Worm (Caenorhabditis elegans) whole organism, L4 larva: ENCODE measurements around the gene ugt-62.
A peak's percentile ranks its signal among the peaks of the same experiment; 100 is the strongest.

ENCODE experiments used
- F37D6.2 ChIP-seq: sonication (generic microtip); optimal IDR thresholded peaks from 2 replicates; lab custom pipeline; 2016; ENCODE audit warnings: mild to moderate bottlenecking, missing genetic modification characterization, missing compliant biosample characterization
- F49E8.2 ChIP-seq: sonication (generic microtip); optimal IDR thresholded peaks from 2 replicates; lab custom pipeline; 2016; ENCODE audit warnings: missing compliant biosample characterization, mild to moderate bottlenecking, missing genetic modification characterization, borderline replicate concordance
- R02D3.7 ChIP-seq: fragments of 150-350 bp; sonication (generic microtip); optimal IDR thresholded peaks from 3 replicates; lab custom pipeline; 2014; ENCODE audit warnings: missing biosample characterization, missing genetic modification characterization
- T20F7.1 ChIP-seq: fragments of 200-800 bp; sonication (Bioruptor generic); optimal IDR thresholded peaks from 2 replicates; lab custom pipeline; 2018; ENCODE audit warnings: mild to moderate bottlenecking, missing genetic modification characterization, missing compliant biosample characterization
- T26A8.4 ChIP-seq: fragments of 200-800 bp; sonication (Bioruptor generic); IDR thresholded peaks from 2 replicates; pipeline ENCODE4 v1.3.6; 2022; ENCODE audit warnings: missing genetic modification characterization, missing compliant biosample characterization
- Y75B8A.6 ChIP-seq: fragments of 200-800 bp; sonication (Bioruptor generic); IDR thresholded peaks from 2 replicates; pipeline ENCODE4 v1.3.6; 2022; ENCODE audit warnings: missing genetic modification reagents, missing genetic modification characterization, missing compliant biosample characterization
- aha-1 ChIP-seq: fragments of 150-350 bp; peaks from one replicate; lab custom pipeline; 2014; ENCODE audit warnings: missing biosample characterization, missing genetic modification characterization
- aly-2 ChIP-seq: sonication (generic microtip); optimal IDR thresholded peaks from 2 replicates; lab custom pipeline; 2018; ENCODE audit warnings: missing biosample characterization, missing genetic modification characterization
- arid-1 ChIP-seq: fragments of 200-800 bp; sonication (Bioruptor generic); conservative IDR thresholded peaks from 2 replicates; pipeline ENCODE4 v1.3.6; 2022; ENCODE audit warnings: missing genetic modification reagents, missing genetic modification characterization, missing compliant biosample characterization
- ceh-62 ChIP-seq: sonication (generic microtip); optimal IDR thresholded peaks from 2 replicates; lab custom pipeline; 2017; ENCODE audit warnings: missing biosample characterization, missing genetic modification characterization
- cey-2 ChIP-seq: sonication (generic microtip); optimal IDR thresholded peaks from 3 replicates; lab custom pipeline; 2017; ENCODE audit warnings: missing genetic modification characterization, mild to moderate bottlenecking, missing compliant biosample characterization, antibody characterized with exemption, borderline replicate concordance; ENCODE audit not compliant: insufficient read depth
- daf-19 ChIP-seq: fragments of 200-800 bp; sonication (Bioruptor generic); conservative IDR thresholded peaks from 2 replicates; pipeline ENCODE4 v1.3.6; 2022; ENCODE audit warnings: missing genetic modification characterization, missing compliant biosample characterization
- dmd-6 ChIP-seq: fragments of 200-800 bp; sonication (Bioruptor generic); IDR thresholded peaks from 2 replicates; pipeline ENCODE4 v1.3.6; 2022; ENCODE audit warnings: missing genetic modification reagents, missing genetic modification characterization, missing compliant biosample characterization
- dpl-1 ChIP-seq: fragments of 150-350 bp; optimal IDR thresholded peaks from 2 replicates; lab custom pipeline; 2014; ENCODE audit warnings: missing biosample characterization, missing genetic modification reagents, missing genetic modification characterization
- dve-1 ChIP-seq: sonication (generic microtip); optimal IDR thresholded peaks from 2 replicates; lab custom pipeline; 2017; ENCODE audit warnings: antibody characterized with exemption, mild to moderate bottlenecking, missing genetic modification characterization, missing compliant biosample characterization; ENCODE audit not compliant: insufficient read depth
- gei-8 ChIP-seq: fragments of 200-800 bp; sonication (Bioruptor generic); optimal IDR thresholded peaks from 2 replicates; lab custom pipeline; 2018; ENCODE audit warnings: mild to moderate bottlenecking, missing genetic modification characterization, missing compliant biosample characterization
- hif-1 ChIP-seq, 2 experiments: sonication (generic microtip); optimal IDR thresholded peaks; 2 replicates each; lab custom pipeline; 2016 to 2017; ENCODE audit warnings: missing compliant biosample characterization in 2 of 2, missing genetic modification characterization in 2 of 2, missing genetic modification reagents in 2 of 2, missing genotype in 2 of 2, mild to moderate bottlenecking in 1 of 2
- hlh-11 ChIP-seq: fragments of 200-800 bp; sonication (Bioruptor generic); optimal IDR thresholded peaks from 2 replicates; lab custom pipeline; 2018; ENCODE audit warnings: mild to moderate bottlenecking, missing genetic modification characterization, missing compliant biosample characterization
- hlh-30 ChIP-seq: sonication (generic microtip); optimal IDR thresholded peaks from 2 replicates; lab custom pipeline; 2017; ENCODE audit warnings: antibody characterized with exemption, mild to moderate bottlenecking, missing genetic modification characterization, missing compliant biosample characterization; ENCODE audit not compliant: insufficient read depth
- hmg-1.1 ChIP-seq: fragments of 200-800 bp; sonication (Bioruptor generic); IDR thresholded peaks from 2 replicates; pipeline ENCODE4 v1.3.6; 2022; ENCODE audit warnings: missing genetic modification reagents, missing genetic modification characterization, missing compliant biosample characterization
- lim-7 ChIP-seq: fragments of 200-800 bp; sonication (Bioruptor generic); IDR thresholded peaks from 2 replicates; pipeline ENCODE4 v1.3.6; 2022; ENCODE audit warnings: missing genetic modification characterization, missing compliant biosample characterization
- lin-13 ChIP-seq: fragments of 150-350 bp; optimal IDR thresholded peaks from 2 replicates; lab custom pipeline; 2014; ENCODE audit warnings: missing biosample characterization, missing genetic modification reagents, missing genetic modification characterization
- lin-15B ChIP-seq: fragments of 150-350 bp; sonication (generic microtip); optimal IDR thresholded peaks from 3 replicates; lab custom pipeline; 2014; ENCODE audit warnings: missing biosample characterization, missing genetic modification characterization
- lin-38 ChIP-seq: fragments of 200-800 bp; sonication (Bioruptor generic); IDR thresholded peaks from 2 replicates; pipeline ENCODE4 v1.3.6; 2022; ENCODE audit warnings: missing genetic modification reagents, missing genetic modification characterization, missing compliant biosample characterization
- lin-39 ChIP-seq: fragments of 150-350 bp; optimal IDR thresholded peaks from 2 replicates; lab custom pipeline; 2014; ENCODE audit warnings: missing biosample characterization, missing genetic modification reagents, missing genetic modification characterization
- lsy-2 ChIP-seq, 2 experiments: fragments of 150-350 bp in 1 of 2; sonication (generic microtip) in 1 of 2; optimal IDR thresholded peaks; 2 replicates each; lab custom pipeline; 2014 to 2017; ENCODE audit warnings: missing biosample characterization in 2 of 2, missing genetic modification characterization in 2 of 2
- madf-5 ChIP-seq, 2 experiments: fragments of 200-800 bp; sonication (Bioruptor generic); IDR thresholded peaks; 2 replicates each; pipeline ENCODE4 v1.3.6; 2022; ENCODE audit warnings: missing compliant biosample characterization in 2 of 2, missing genetic modification characterization in 2 of 2
- madf-9 ChIP-seq: fragments of 200-800 bp; sonication (Bioruptor generic); conservative IDR thresholded peaks from 2 replicates; pipeline ENCODE4 v1.3.6; 2022; ENCODE audit warnings: missing genetic modification reagents, missing genetic modification characterization, missing compliant biosample characterization
- mdl-1 ChIP-seq, 2 experiments: fragments of 150-350 bp in 1 of 2; sonication (generic microtip) in 1 of 2; optimal IDR thresholded peaks; 2 replicates each; lab custom pipeline; 2014 to 2017; ENCODE audit warnings: missing biosample characterization in 2 of 2, missing genetic modification characterization in 2 of 2
- mep-1 ChIP-seq: fragments of 150-350 bp; sonication (generic microtip); optimal IDR thresholded peaks from 3 replicates; lab custom pipeline; 2014; ENCODE audit warnings: missing biosample characterization, missing genetic modification characterization
- mes-2 ChIP-seq: sonication (generic microtip); optimal IDR thresholded peaks from 2 replicates; lab custom pipeline; 2016; ENCODE audit warnings: missing genotype, mild to moderate bottlenecking, missing genetic modification characterization, missing compliant biosample characterization; ENCODE audit not compliant: poor library complexity, severe bottlenecking
- nhr-10 ChIP-seq: fragments of 150-350 bp; optimal IDR thresholded peaks from 2 replicates; lab custom pipeline; 2014; ENCODE audit warnings: missing biosample characterization, missing genetic modification characterization
- nhr-11 ChIP-seq: fragments of 150-350 bp; optimal IDR thresholded peaks from 2 replicates; lab custom pipeline; 2014; ENCODE audit warnings: missing biosample characterization, missing genetic modification characterization
- nhr-237 ChIP-seq: sonication (generic microtip); optimal IDR thresholded peaks from 2 replicates; lab custom pipeline; 2017; ENCODE audit warnings: missing biosample characterization, missing genetic modification characterization
- nhr-28 ChIP-seq: fragments of 150-350 bp; optimal IDR thresholded peaks from 2 replicates; lab custom pipeline; 2014; ENCODE audit warnings: missing biosample characterization, missing genetic modification characterization
- nhr-41 ChIP-seq: fragments of 200-800 bp; sonication (Bioruptor generic); IDR thresholded peaks from 2 replicates; pipeline ENCODE4 v1.3.6; 2022; ENCODE audit warnings: missing genetic modification reagents, missing genetic modification characterization, missing compliant biosample characterization
- nhr-42 ChIP-seq: fragments of 200-800 bp; sonication (Bioruptor generic); IDR thresholded peaks from 2 replicates; pipeline ENCODE4 v1.3.6; 2022; ENCODE audit warnings: missing genetic modification characterization, missing compliant biosample characterization
- nhr-6 ChIP-seq: fragments of 150-350 bp; optimal IDR thresholded peaks from 2 replicates; lab custom pipeline; 2014; ENCODE audit warnings: missing biosample characterization, missing genetic modification characterization
- nhr-77 ChIP-seq: fragments of 150-350 bp; optimal IDR thresholded peaks from 2 replicates; lab custom pipeline; 2014; ENCODE audit warnings: missing biosample characterization, missing genetic modification characterization
- pha-4 ChIP-seq, 2 experiments: fragments of 150-350 bp in 1 of 2; fragments of 200-800 bp in 1 of 2; sonication (Bioruptor generic) in 1 of 2; IDR thresholded peaks in 1 of 2; optimal IDR thresholded peaks in 1 of 2; 2 replicates each; pipeline versions ENCODE4 v1.3.6 to Lab custom; 2014 to 2022; ENCODE audit warnings: missing genetic modification characterization in 2 of 2, missing genetic modification reagents in 2 of 2, missing biosample characterization in 1 of 2, missing compliant biosample characterization in 1 of 2
- rbr-2 ChIP-seq: sonication (generic microtip); optimal IDR thresholded peaks from 2 replicates; lab custom pipeline; 2016; ENCODE audit warnings: missing genotype, missing genetic modification characterization, missing compliant biosample characterization
- snpc-1.2 ChIP-seq: fragments of 200-800 bp; sonication (Bioruptor generic); IDR thresholded peaks from 2 replicates; pipeline ENCODE4 v1.3.6; 2022; ENCODE audit warnings: missing genetic modification reagents, missing genetic modification characterization, missing compliant biosample characterization
- spr-3 ChIP-seq: fragments of 200-800 bp; sonication (Bioruptor generic); optimal IDR thresholded peaks from 2 replicates; lab custom pipeline; 2018; ENCODE audit warnings: mild to moderate bottlenecking, missing genetic modification characterization, missing compliant biosample characterization
- unc-130 ChIP-seq: sonication (generic microtip); optimal IDR thresholded peaks from 2 replicates; lab custom pipeline; 2016; ENCODE audit warnings: missing genetic modification reagents, missing genetic modification characterization, missing compliant biosample characterization
- unc-62 ChIP-seq, 3 experiments: fragments of 150-350 bp in 1 of 3; sonication (generic microtip); optimal IDR thresholded peaks in 2 of 3; peaks in 1 of 3; 1 replicate in 1 of 3; 2 replicates in 2 of 3; lab custom pipeline; 2014 to 2017; ENCODE audit warnings: missing biosample characterization in 3 of 3, missing genetic modification characterization in 3 of 3, missing genetic modification reagents in 3 of 3, missing genotype in 1 of 3
- zfp-3 ChIP-seq: fragments of 200-800 bp; sonication (Bioruptor generic); conservative IDR thresholded peaks from 2 replicates; pipeline ENCODE4 v1.3.6; 2022; ENCODE audit warnings: missing genetic modification reagents, missing genetic modification characterization, missing compliant biosample characterization
- ztf-7 ChIP-seq: fragments of 150-350 bp; optimal IDR thresholded peaks from 2 replicates; lab custom pipeline; 2014; ENCODE audit warnings: missing biosample characterization, missing genetic modification characterization

The ugt-62 gene

DNA sequence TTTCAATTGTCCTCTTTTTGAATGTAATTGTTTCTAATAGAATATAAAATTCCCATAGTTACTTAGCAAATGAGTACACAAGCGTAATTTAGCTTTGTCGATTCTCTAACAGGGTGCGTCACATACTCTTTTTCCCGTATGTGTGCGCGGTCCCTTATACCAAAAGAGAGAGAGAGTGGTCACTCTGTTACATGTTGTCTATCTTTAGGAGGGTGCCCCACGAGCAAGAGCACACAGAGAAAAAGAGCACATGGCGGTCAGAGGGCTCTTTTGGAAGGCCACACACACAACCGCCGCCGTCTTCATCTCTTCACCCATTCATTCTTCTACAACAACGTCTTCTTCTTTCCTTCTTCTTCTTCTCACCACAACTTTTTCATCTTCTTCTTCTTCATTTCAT lies 26.5 kb downstream of the ugt-62 start:
- TF ChIP-seq unc-62 (GFP tag; optimal IDR thresholded peaks at IDR 0.05 in 1 of 2; lab: Kevin White, UChicago) (peak in 1 of 2 experiments; percentile 48), unc-62 (tag; optimal IDR thresholded peaks at IDR 0.05; lab: Kevin White, UChicago) (no peak), nhr-41 (GFP tag; lab: Robert Waterston, UW) (no peak), lsy-2 (tag; optimal IDR thresholded peaks at IDR 0.05; lab: Kevin White, UChicago) (peak in 1 of 2 experiments; percentile 28), zfp-3 (GFP tag; lab: Robert Waterston, UW) (no peak), Y75B8A.6 (GFP tag; lab: Robert Waterston, UW) (no peak), mdl-1 (tag; optimal IDR thresholded peaks at IDR 0.05; lab: Kevin White, UChicago) (peak in 1 of 2 experiments; percentile 30), lin-39 (tag; lab: Kevin White, UChicago) (no peak), F37D6.2 (tag; lab: Kevin White, UChicago) (no peak), nhr-10 (tag; lab: Kevin White, UChicago) (no peak), nhr-237 (tag; lab: Kevin White, UChicago) (no peak), hlh-30 (tag; lab: Kevin White, UChicago) (peak; percentile 42), madf-9 (no peak), gei-8 (no peak)

DNA sequence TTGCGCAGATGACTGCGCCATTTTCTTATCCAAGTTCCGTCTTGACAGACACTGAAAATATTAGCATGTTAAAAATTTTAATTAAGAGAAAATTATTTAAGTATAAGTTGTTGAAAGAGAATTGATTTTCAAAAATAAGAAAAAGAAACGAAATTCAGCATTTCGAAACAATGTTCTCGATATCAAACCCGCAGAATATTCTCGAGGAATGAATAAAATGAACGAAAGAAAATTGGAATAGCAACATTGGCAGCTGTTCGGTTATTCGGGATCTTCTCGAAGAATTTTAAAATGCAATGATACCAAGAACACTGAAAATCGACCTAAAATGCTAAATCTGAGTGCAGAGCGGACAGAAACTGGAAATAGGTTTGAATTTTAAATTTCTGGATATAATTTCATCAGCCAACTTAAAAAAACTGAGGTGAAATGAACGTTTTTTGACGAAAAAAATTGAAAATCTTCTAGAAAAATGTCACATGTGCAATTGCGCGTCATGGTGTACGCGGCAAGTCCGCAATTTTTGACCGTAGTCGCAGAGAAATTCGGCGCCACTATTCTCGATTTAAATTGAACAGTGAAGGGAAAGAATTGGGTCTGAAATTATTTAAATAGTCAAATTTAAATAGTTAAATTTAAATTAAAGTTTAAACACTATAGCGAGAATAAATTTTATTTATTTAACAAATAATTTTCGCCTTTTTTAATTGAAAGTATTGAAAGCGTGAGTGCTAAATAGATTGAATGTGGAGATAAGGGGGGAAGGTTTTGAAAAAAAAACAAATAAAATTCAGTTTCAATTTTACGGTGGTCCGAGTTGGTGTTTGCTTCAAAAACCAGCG lies 32.1 kb downstream of the ugt-62 start, which contains the start of the genes cct-5 and F25F2.1:
cct-5 (minus strand) TSS at position 51 of the 842 bp plus-strand sequence.
F25F2.1 (plus strand) TSS at position 792 of the 842 bp plus-strand sequence.
- peak; percentile 92 for TF ChIP-seq aha-1
- TF ChIP-seq snpc-1.2: no peak
- TF ChIP-seq nhr-42: no peak
- peak; percentile 26 for TF ChIP-seq rbr-2 (tag; lab: Kevin White, UChicago)
- peak; percentile 39 for TF ChIP-seq hlh-11 (tag; lab: Kevin White, UChicago)
- TF ChIP-seq aly-2 (tag; lab: Kevin White, UChicago): no peak
- TF ChIP-seq arid-1 (GFP tag; lab: Robert Waterston, UW): peak; percentile 53; the same call in 1 of the 2 replicates
- TF ChIP-seq cey-2: no peak
- peak; percentile 35 for TF ChIP-seq dve-1 (tag; lab: Kevin White, UChicago)
- no peak for TF ChIP-seq lin-15B (tag; lab: Kevin White, UChicago)
- no peak for TF ChIP-seq F49E8.2
- TF ChIP-seq nhr-28 (tag; lab: Kevin White, UChicago): peak; percentile 29
- no peak for TF ChIP-seq T26A8.4 (GFP tag; lab: Robert Waterston, UW)
- TF ChIP-seq mes-2 (tag; lab: Kevin White, UChicago): peak; percentile 70
- TF ChIP-seq R02D3.7 (tag; lab: Kevin White, UChicago): no peak
- peak; percentile 68 for TF ChIP-seq lin-38 (GFP tag; lab: Robert Waterston, UW)
- 0 out of 2 replicates have a peak, but pooled peaks have one; percentile 22 for TF ChIP-seq dmd-6 (GFP tag; lab: Robert Waterston, UW)
- TF ChIP-seq spr-3: no peak
- peak; percentile 74 for TF ChIP-seq nhr-6 (tag; lab: Kevin White, UChicago)
- TF ChIP-seq mep-1 (tag; lab: Kevin White, UChicago): peak; percentile 67
- peak; percentile 85 for TF ChIP-seq dpl-1 (GFP tag; lab: Kevin White, UChicago)
- TF ChIP-seq madf-5 (GFP tag; IDR thresholded peaks at IDR 0.05; lab: Robert Waterston, UW): no peak
- TF ChIP-seq pha-4 (GFP tag; IDR thresholded peaks at IDR 0.05; lab: Robert Waterston, UW): no peak
- TF ChIP-seq pha-4 (tag; optimal IDR thresholded peaks at IDR 0.05; lab: Kevin White, UChicago): no peak
- TF ChIP-seq unc-130 (GFP tag; lab: Kevin White, UChicago): peak; percentile 76
- peak; percentile 69 for TF ChIP-seq ztf-7
- no peak for TF ChIP-seq lim-7
- peak; percentile 19 for TF ChIP-seq nhr-11 (tag; lab: Kevin White, UChicago)
- no peak for TF ChIP-seq ceh-62 (tag; lab: Kevin White, UChicago)
- TF ChIP-seq daf-19 (GFP tag; lab: Robert Waterston, UW): no peak
- TF ChIP-seq hmg-1.1 (GFP tag; lab: Robert Waterston, UW): peak; percentile 56
- peak in 1 of 2 experiments; percentile 8 for TF ChIP-seq hif-1 (tag; optimal IDR thresholded peaks at IDR 0.05; lab: Kevin White, UChicago)
- peak; percentile 54 for TF ChIP-seq T20F7.1 (GFP tag; lab: Kevin White, UChicago)
- TF ChIP-seq nhr-77 (tag; lab: Kevin White, UChicago): peak; percentile 26
- peak; percentile 73 for TF ChIP-seq lin-13 (GFP tag; lab: Kevin White, UChicago)
